Worm (Caenorhabditis elegans) whole organism, L1 larva: ENCODE results near the gene patr-1.

Experiments used
- C04F5.9 ChIP-seq: sonication (generic microtip); optimal IDR thresholded peaks from 2 replicates; lab custom pipeline; 2016; ENCODE audit warnings: missing genetic modification characterization, missing compliant biosample characterization
- C16A3.4 ChIP-seq: fragments of 150-350 bp; optimal IDR thresholded peaks from 2 replicates; lab custom pipeline; 2014; ENCODE audit warnings: missing biosample characterization, missing genetic modification characterization
- C34B4.2 ChIP-seq: sonication (generic microtip); optimal IDR thresholded peaks from 2 replicates; lab custom pipeline; 2017; ENCODE audit warnings: mild to moderate bottlenecking, missing genetic modification characterization, missing compliant biosample characterization
- aha-1 ChIP-seq: fragments of 150-350 bp; optimal IDR thresholded peaks from 2 replicates; lab custom pipeline; 2014; ENCODE audit warnings: missing biosample characterization, missing genetic modification characterization
- ama-1 ChIP-seq: fragments of 150-350 bp; optimal IDR thresholded peaks from 2 replicates; lab custom pipeline; 2014
- blmp-1 ChIP-seq: fragments of 150-350 bp; optimal IDR thresholded peaks from 2 replicates; lab custom pipeline; 2014; ENCODE audit warnings: missing biosample characterization, missing genetic modification characterization
- ceh-8 ChIP-seq: fragments of 200-800 bp; sonication (Bioruptor generic); optimal IDR thresholded peaks from 2 replicates; lab custom pipeline; 2018; ENCODE audit warnings: mild to moderate bottlenecking, missing genetic modification characterization, moderate library complexity, missing compliant biosample characterization
- ceh-82 ChIP-seq, 3 experiments: fragments of 150-350 bp in 1 of 3; sonication (generic microtip) in 2 of 3; optimal IDR thresholded peaks; 2 replicates each; lab custom pipeline; 2014 to 2017; ENCODE audit warnings: missing biosample characterization in 3 of 3, missing genetic modification characterization in 3 of 3
- ceh-90 ChIP-seq: sonication (generic microtip); optimal IDR thresholded peaks from 2 replicates; lab custom pipeline; 2016; ENCODE audit warnings: missing genetic modification characterization, missing compliant biosample characterization
- ces-1 ChIP-seq: fragments of 150-350 bp; optimal IDR thresholded peaks from 2 replicates; lab custom pipeline; 2014; ENCODE audit warnings: missing biosample characterization, missing genetic modification reagents, missing genetic modification characterization
- dsc-1 ChIP-seq: sonication (generic microtip); optimal IDR thresholded peaks from 2 replicates; lab custom pipeline; 2016; ENCODE audit warnings: mild to moderate bottlenecking, missing genetic modification characterization, missing compliant biosample characterization
- egl-13 ChIP-seq: sonication (generic microtip); optimal IDR thresholded peaks from 2 replicates; lab custom pipeline; 2016; ENCODE audit warnings: missing genotype, missing genetic modification reagents, missing genetic modification characterization, missing compliant biosample characterization
- elt-2 ChIP-seq: sonication (generic microtip); optimal IDR thresholded peaks from 2 replicates; lab custom pipeline; 2016; ENCODE audit warnings: missing genetic modification characterization, mild to moderate bottlenecking, inconsistent platforms, missing compliant biosample characterization, missing genetic modification reagents
- elt-3 ChIP-seq, 6 experiments: fragments of 150-350 bp in 1 of 6; sonication (generic microtip); optimal IDR thresholded peaks; 2 replicates each; lab custom pipeline; 2017 to 2018; ENCODE audit warnings: missing biosample characterization in 6 of 6, missing genetic modification characterization in 6 of 6, inconsistent platforms in 1 of 6
- fos-1 ChIP-seq: fragments of 150-350 bp; optimal IDR thresholded peaks from 2 replicates; lab custom pipeline; 2014; ENCODE audit warnings: missing biosample characterization, missing genetic modification characterization
- hlh-4 ChIP-seq: sonication (generic microtip); optimal IDR thresholded peaks from 2 replicates; lab custom pipeline; 2016; ENCODE audit warnings: mild to moderate bottlenecking, missing genetic modification characterization, missing compliant biosample characterization
- hpl-2 ChIP-seq: fragments of 150-350 bp; optimal IDR thresholded peaks from 2 replicates; lab custom pipeline; 2014; ENCODE audit warnings: missing biosample characterization, missing genetic modification reagents, missing genetic modification characterization
- irx-1 ChIP-seq: sonication (generic microtip); optimal IDR thresholded peaks from 2 replicates; lab custom pipeline; 2016; ENCODE audit warnings: missing genetic modification characterization, missing compliant biosample characterization
- isw-1 ChIP-seq: fragments of 200-800 bp; sonication (Bioruptor generic); IDR thresholded peaks from 2 replicates; pipeline ENCODE4 v1.3.6; 2022; ENCODE audit warnings: missing genetic modification characterization, missing compliant biosample characterization
- lin-13 ChIP-seq: fragments of 150-350 bp; optimal IDR thresholded peaks from 2 replicates; lab custom pipeline; 2014; ENCODE audit warnings: missing biosample characterization, missing genetic modification reagents, missing genetic modification characterization
- lin-35 ChIP-seq, 2 experiments: fragments of 150-350 bp; optimal IDR thresholded peaks; 2 replicates each; lab custom pipeline; 2014; ENCODE audit warnings: missing biosample characterization in 2 of 2, missing genetic modification characterization in 2 of 2, missing genetic modification reagents in 2 of 2
- lin-39 ChIP-seq: fragments of 150-350 bp; optimal IDR thresholded peaks from 2 replicates; lab custom pipeline; 2014; ENCODE audit warnings: missing biosample characterization, missing genetic modification reagents, missing genetic modification characterization
- lir-3 ChIP-seq: sonication (generic microtip); optimal IDR thresholded peaks from 2 replicates; lab custom pipeline; 2016; ENCODE audit warnings: mild to moderate bottlenecking, missing genetic modification characterization, moderate library complexity, missing compliant biosample characterization; ENCODE audit not compliant: poor library complexity
- lsy-2 ChIP-seq, 2 experiments: fragments of 150-350 bp; optimal IDR thresholded peaks; 2 replicates each; lab custom pipeline; 2014; ENCODE audit warnings: missing biosample characterization in 2 of 2, missing genetic modification characterization in 2 of 2
- mef-2 ChIP-seq: fragments of 150-350 bp; optimal IDR thresholded peaks from 2 replicates; lab custom pipeline; 2014; ENCODE audit warnings: missing biosample characterization, missing genetic modification characterization
- nhr-11 ChIP-seq: fragments of 150-350 bp; optimal IDR thresholded peaks from 2 replicates; lab custom pipeline; 2014; ENCODE audit warnings: missing biosample characterization, missing genetic modification characterization
- nhr-12 ChIP-seq: sonication (generic microtip); optimal IDR thresholded peaks from 2 replicates; lab custom pipeline; 2017; ENCODE audit warnings: missing biosample characterization, missing genetic modification characterization
- nhr-19 ChIP-seq: fragments of 200-800 bp; sonication (Bioruptor generic); conservative IDR thresholded peaks from 2 replicates; pipeline ENCODE4 v1.3.6; 2022; ENCODE audit warnings: missing genetic modification characterization, missing compliant biosample characterization
- nhr-28 ChIP-seq: fragments of 150-350 bp; optimal IDR thresholded peaks from 2 replicates; lab custom pipeline; 2014; ENCODE audit warnings: missing biosample characterization, missing genetic modification characterization
- nhr-71 ChIP-seq: sonication (generic microtip); optimal IDR thresholded peaks from 2 replicates; lab custom pipeline; 2016; ENCODE audit warnings: mild to moderate bottlenecking, missing genetic modification characterization, moderate library complexity, missing compliant biosample characterization
- nhr-76 ChIP-seq: sonication (generic microtip); optimal IDR thresholded peaks from 2 replicates; lab custom pipeline; 2017; ENCODE audit warnings: missing biosample characterization, missing genetic modification characterization
- nhr-85 ChIP-seq: sonication (generic microtip); peaks from one replicate; lab custom pipeline; 2016; ENCODE audit warnings: missing genetic modification characterization, inconsistent platforms, missing compliant biosample characterization
- nhr-90 ChIP-seq: sonication (generic microtip); optimal IDR thresholded peaks from 2 replicates; lab custom pipeline; 2016; ENCODE audit warnings: mild to moderate bottlenecking, missing genetic modification characterization, missing compliant biosample characterization; ENCODE audit not compliant: poor library complexity
- pax-3 ChIP-seq: fragments of 200-800 bp; sonication (Bioruptor generic); optimal IDR thresholded peaks from 2 replicates; lab custom pipeline; 2018; ENCODE audit warnings: mild to moderate bottlenecking, missing genetic modification characterization, moderate library complexity, missing compliant biosample characterization
- skn-1 ChIP-seq: fragments of 150-350 bp; optimal IDR thresholded peaks from 2 replicates; lab custom pipeline; 2014; ENCODE audit warnings: missing biosample characterization, missing genetic modification characterization
- snpc-4 ChIP-seq: fragments of 150-350 bp; optimal IDR thresholded peaks from 2 replicates; lab custom pipeline; 2014; ENCODE audit warnings: missing biosample characterization, missing genetic modification characterization
- sox-4 ChIP-seq: sonication (generic microtip); optimal IDR thresholded peaks from 2 replicates; lab custom pipeline; 2016; ENCODE audit warnings: missing genetic modification characterization, missing compliant biosample characterization
- sup-37 ChIP-seq: fragments of 200-800 bp; sonication (Bioruptor generic); optimal IDR thresholded peaks from 2 replicates; lab custom pipeline; 2018; ENCODE audit warnings: mild to moderate bottlenecking, missing genetic modification characterization, missing compliant biosample characterization
- swsn-7 ChIP-seq: sonication (generic microtip); optimal IDR thresholded peaks from 2 replicates; lab custom pipeline; 2016; ENCODE audit warnings: missing genetic modification characterization, missing compliant biosample characterization
- tbx-2 ChIP-seq: sonication (generic microtip); optimal IDR thresholded peaks from 2 replicates; lab custom pipeline; 2016; ENCODE audit warnings: missing genetic modification characterization, missing compliant biosample characterization
- tlp-1 ChIP-seq: fragments of 150-350 bp; optimal IDR thresholded peaks from 2 replicates; lab custom pipeline; 2014; ENCODE audit warnings: missing biosample characterization, missing genetic modification characterization
- unc-130 ChIP-seq: fragments of 150-350 bp; optimal IDR thresholded peaks from 2 replicates; lab custom pipeline; 2017; ENCODE audit warnings: missing biosample characterization, missing genetic modification characterization, inconsistent platforms
- unc-62 ChIP-seq: fragments of 150-350 bp; optimal IDR thresholded peaks from 2 replicates; lab custom pipeline; 2014; ENCODE audit warnings: missing biosample characterization, missing genetic modification reagents, missing genetic modification characterization
- unc-86 ChIP-seq: sonication (generic microtip); optimal IDR thresholded peaks from 2 replicates; lab custom pipeline; 2016; ENCODE audit warnings: missing genetic modification characterization, missing compliant biosample characterization
- xbp-1 ChIP-seq: sonication (generic microtip); optimal IDR thresholded peaks from 2 replicates; lab custom pipeline; 2016; ENCODE audit warnings: missing genetic modification characterization, missing compliant biosample characterization
- zip-4 ChIP-seq: fragments of 200-800 bp; sonication (Bioruptor generic); optimal IDR thresholded peaks from 2 replicates; lab custom pipeline; 2018; ENCODE audit warnings: mild to moderate bottlenecking, missing genetic modification characterization, moderate library complexity, missing compliant biosample characterization
- ztf-11 ChIP-seq, 2 experiments: sonication (generic microtip); optimal IDR thresholded peaks; 2 replicates each; lab custom pipeline; 2016 to 2017; ENCODE audit warnings: missing genetic modification characterization in 2 of 2, missing biosample characterization in 1 of 2, missing compliant biosample characterization in 1 of 2
- ztf-4 ChIP-seq: fragments of 150-350 bp; optimal IDR thresholded peaks from 2 replicates; lab custom pipeline; 2014; ENCODE audit warnings: missing biosample characterization, missing genetic modification characterization

The patr-1 gene

DNA sequence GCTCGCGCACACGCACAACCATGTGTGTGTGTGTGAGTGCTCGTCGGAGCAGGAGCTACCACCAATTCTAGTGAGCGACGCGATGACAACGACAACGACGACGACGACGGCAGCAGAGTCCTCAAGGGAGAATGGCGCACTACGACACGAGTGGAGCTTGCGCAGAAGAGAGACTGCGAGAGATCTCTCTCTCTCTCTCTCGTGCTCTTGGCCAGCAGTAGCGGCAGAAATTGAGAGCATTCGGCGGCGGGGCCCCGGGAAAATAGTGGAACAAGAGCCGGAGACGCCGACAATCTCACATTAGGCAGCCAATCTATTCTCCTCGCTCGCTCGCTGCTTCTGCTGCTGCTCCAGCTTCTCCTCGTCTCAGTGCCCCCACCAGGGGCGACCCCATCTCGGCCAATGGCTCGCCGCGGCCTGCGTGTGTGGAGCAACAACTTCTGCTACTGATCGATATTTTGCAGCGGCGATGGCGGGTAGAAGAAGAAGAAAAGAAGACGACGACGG, 30.9 kb downstream of the patr-1 start (continued):
- TF ChIP-seq fos-1 (tag; lab: Kevin White, UChicago): peak; percentile 39
- no peak for TF ChIP-seq ama-1 (lab: Kevin White, UChicago)
- TF ChIP-seq lin-39 (tag; lab: Kevin White, UChicago): no peak
- TF ChIP-seq swsn-7 (tag; lab: Kevin White, UChicago): peak; percentile 72
- TF ChIP-seq unc-86 (tag; lab: Kevin White, UChicago): peak; percentile 81
- TF ChIP-seq nhr-12 (tag; lab: Kevin White, UChicago): no peak
- TF ChIP-seq hpl-2 (GFP tag; lab: Kevin White, UChicago): no peak
- peak; percentile 56 for TF ChIP-seq mef-2 (tag; lab: Kevin White, UChicago)
- peak; percentile 34 for TF ChIP-seq zip-4
- peak; percentile 1 to 57 for TF ChIP-seq lsy-2 (tag; optimal IDR thresholded peaks at IDR 0.05; lab: Kevin White, UChicago)
- peak; percentile 42 for TF ChIP-seq xbp-1 (tag; lab: Kevin White, UChicago)
- peak; percentile 48 for TF ChIP-seq sox-4 (tag; lab: Kevin White, UChicago)
- peak; percentile 42 for TF ChIP-seq snpc-4 (tag; lab: Kevin White, UChicago)
- TF ChIP-seq unc-130: no peak
- peak; percentile 89 for TF ChIP-seq ceh-8 (GFP tag; lab: Kevin White, UChicago)
- TF ChIP-seq egl-13 (tag; lab: Kevin White, UChicago): peak; percentile 69
- TF ChIP-seq ztf-11 (tag; optimal IDR thresholded peaks at IDR 0.05; lab: Kevin White, UChicago): peak in 1 of 2 experiments; percentile 70
- TF ChIP-seq C34B4.2: no peak
- TF ChIP-seq ceh-90 (tag; lab: Kevin White, UChicago): no peak
- TF ChIP-seq pax-3 (tag; lab: Kevin White, UChicago): peak; percentile 74
- peak; percentile 80 for TF ChIP-seq tbx-2
- TF ChIP-seq ces-1 (GFP tag; lab: Kevin White, UChicago): no peak
- TF ChIP-seq nhr-90 (tag; lab: Kevin White, UChicago): no peak
- TF ChIP-seq lir-3 (tag; lab: Kevin White, UChicago): peak; percentile 55
- TF ChIP-seq lin-35 (GFP tag; optimal IDR thresholded peaks at IDR 0.05; lab: Kevin White, UChicago): peak in 1 of 2 experiments; percentile 41
- peak; percentile 71 for TF ChIP-seq dsc-1
- peak; percentile 31 for TF ChIP-seq ztf-4
- peak; percentile 30 for TF ChIP-seq C16A3.4 (tag; lab: Kevin White, UChicago)
- TF ChIP-seq irx-1 (tag; lab: Kevin White, UChicago): peak; percentile 46

DNA sequence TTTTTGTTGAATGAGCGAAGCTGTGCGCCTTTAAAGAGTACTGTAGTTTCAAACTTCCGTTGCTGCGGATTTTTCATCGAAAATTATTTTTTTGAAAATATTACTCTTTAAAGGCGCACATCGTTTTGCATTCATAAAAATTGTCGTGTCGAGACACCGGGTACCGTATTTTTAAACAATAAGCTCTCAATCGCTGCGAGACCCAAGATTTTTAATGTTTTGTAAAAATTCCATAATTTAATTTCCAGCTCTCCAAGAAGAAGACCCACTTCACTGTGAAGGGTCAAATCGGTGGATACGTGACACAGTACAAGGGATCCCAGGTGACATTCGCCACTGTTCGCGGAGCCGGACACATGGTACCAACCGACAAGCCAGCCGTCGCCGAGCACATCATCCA, 35.4 kb downstream of the patr-1 start:
- TF ChIP-seq nhr-71: no peak
- no peak for TF ChIP-seq aha-1
- TF ChIP-seq snpc-4 (tag; lab: Kevin White, UChicago): no peak

- TF ChIP-seq elt-2 (tag; lab: Kevin White, UChicago) (peak; percentile 92), ama-1 (lab: Kevin White, UChicago) (no peak), lin-35 (GFP tag; optimal IDR thresholded peaks at IDR 0.05; lab: Kevin White, UChicago) (peak in 1 of 2 experiments; percentile 5)
Measured at ce11 chrII:11739199-11739598, 38.5 kb downstream of the patr-1 start, which contains the start of gene ctsa-1.2. ctsa-1.2 (plus strand) TSS chrII:11739358.

DNA sequence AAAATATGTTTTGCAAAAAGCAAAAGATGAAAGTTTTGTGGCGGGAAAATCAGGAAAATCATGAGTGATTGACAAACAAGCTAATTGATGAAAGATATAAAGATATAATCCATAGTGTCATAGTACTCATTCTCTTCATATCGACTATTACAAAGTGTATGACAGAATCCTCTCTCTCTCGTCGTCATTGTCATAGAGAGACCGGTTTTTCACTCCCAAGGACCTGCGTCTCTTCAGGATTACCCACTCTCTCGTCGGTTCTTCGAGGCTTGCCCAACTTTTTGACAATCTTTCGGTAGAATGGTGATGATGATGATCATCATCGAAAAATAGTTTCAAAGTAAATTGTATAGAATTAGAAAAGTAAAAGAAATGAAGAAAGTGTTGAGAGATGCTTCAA, 40.4 kb downstream of the patr-1 start:
- TF ChIP-seq unc-86 (tag; lab: Kevin White, UChicago) (no peak), C04F5.9 (tag; lab: Kevin White, UChicago) (no peak), lsy-2 (tag; optimal IDR thresholded peaks at IDR 0.05; lab: Kevin White, UChicago) (peak; percentile 41 to 53), hlh-4 (no peak), C34B4.2 (no peak), nhr-12 (tag; lab: Kevin White, UChicago) (no peak), skn-1 (tag; lab: Kevin White, UChicago) (peak; percentile 24), sup-37 (GFP tag; lab: Kevin White, UChicago) (no peak), irx-1 (tag; lab: Kevin White, UChicago) (no peak), ceh-82 (tag; optimal IDR thresholded peaks at IDR 0.05; lab: Kevin White, UChicago) (no peak), ceh-8 (GFP tag; lab: Kevin White, UChicago) (no peak), tlp-1 (no peak), nhr-11 (no peak), blmp-1 (tag; lab: Kevin White, UChicago) (peak; percentile 84), nhr-85 (peak; percentile 93), lin-13 (GFP tag; lab: Kevin White, UChicago) (no peak), isw-1 (GFP tag; lab: Robert Waterston, UW) (no peak), zip-4 (no peak), nhr-76 (tag; lab: Kevin White, UChicago) (no peak), unc-62 (no peak), elt-3 (tag; optimal IDR thresholded peaks at IDR 0.05; lab: Kevin White, UChicago) (peak in 4 of 6 experiments; percentile 9 to 75 (median 52)), nhr-28 (tag; lab: Kevin White, UChicago) (no peak), nhr-19 (GFP tag; lab: Robert Waterston, UW) (peak; percentile 41; the same call in 1 of the 2 replicates)
